Worm (Caenorhabditis elegans): ENCODE data around the gene kin-15.

kin-15 gene

ce11 chrII:9443522-9443921 is 10.0 kb upstream of the kin-15 start, which contains the start of gene chil-15:
Gene chil-15, minus strand, starts transcription at chrII:9443622.
- TF ChIP-seq B0310.2 (tag; optimal IDR thresholded peaks at IDR 0.05) (no peak), sea-1 (GFP tag; conservative IDR thresholded peaks at IDR 0.05) (no peak), F13C5.2 (tag; optimal IDR thresholded peaks at IDR 0.05) (no peak), ama-1 (optimal IDR thresholded peaks at IDR 0.05) (no peak), scrt-1 (GFP tag; IDR thresholded peaks at IDR 0.05) (no peak)

- TF ChIP-seq F13C5.2 (tag; optimal IDR thresholded peaks at IDR 0.05) (no peak), ceh-36 (tag; optimal IDR thresholded peaks at IDR 0.05) (no peak), ets-7 (tag; optimal IDR thresholded peaks at IDR 0.05) (no peak), tbx-37 (GFP tag; conservative IDR thresholded peaks at IDR 0.05) (no peak), tbx-11 (GFP tag; IDR thresholded peaks at IDR 0.05) (no peak), pes-1 (GFP tag; IDR thresholded peaks at IDR 0.05) (no peak), ama-1 (optimal IDR thresholded peaks at IDR 0.05) (no peak), ceh-13 (GFP tag; optimal IDR thresholded peaks at IDR 0.05) (no peak), scrt-1 (GFP tag; IDR thresholded peaks at IDR 0.05) (no peak), flt-1 (GFP tag; IDR thresholded peaks at IDR 0.05) (no peak), aly-1 (tag; optimal IDR thresholded peaks at IDR 0.05) (no peak), hmbx-1 (tag; optimal IDR thresholded peaks at IDR 0.05) (no peak), B0310.2 (tag; optimal IDR thresholded peaks at IDR 0.05) (no peak), tra-4 (tag; optimal IDR thresholded peaks at IDR 0.05) (no peak), hmg-4 (GFP tag; optimal IDR thresholded peaks at IDR 0.05) (no peak), hnd-1 (tag; optimal IDR thresholded peaks at IDR 0.05) (no peak), sea-1 (GFP tag; conservative IDR thresholded peaks at IDR 0.05) (no peak)
These were observed 8.3 kb upstream of the kin-15 start, which contains the start of gene chil-16 for ce11 chrII:9441838-9442237. Gene chil-16, minus strand, starts transcription at chrII:9441938.

- TF ChIP-seq tbx-37 (GFP tag; conservative IDR thresholded peaks at IDR 0.05) (no peak), aly-1 (tag; optimal IDR thresholded peaks at IDR 0.05) (no peak), hnd-1 (tag; optimal IDR thresholded peaks at IDR 0.05) (no peak), tbx-11 (GFP tag; IDR thresholded peaks at IDR 0.05) (no peak), ceh-13 (GFP tag; optimal IDR thresholded peaks at IDR 0.05) (no peak), ama-1 (optimal IDR thresholded peaks at IDR 0.05) (no peak), B0310.2 (tag; optimal IDR thresholded peaks at IDR 0.05) (no peak), ceh-36 (tag; optimal IDR thresholded peaks at IDR 0.05) (no peak), tra-4 (tag; optimal IDR thresholded peaks at IDR 0.05) (no peak), F13C5.2 (tag; optimal IDR thresholded peaks at IDR 0.05) (no peak), pes-1 (GFP tag; IDR thresholded peaks at IDR 0.05) (no peak)
These were observed 6.6 kb upstream of the kin-15 start, which contains the start of gene chil-17 for ce11 chrII:9440060-9440459. Gene chil-17, minus strand, starts transcription at chrII:9440160.

- TF ChIP-seq hnd-1 (tag; optimal IDR thresholded peaks at IDR 0.05) (no peak), ama-1 (optimal IDR thresholded peaks at IDR 0.05) (no peak), scrt-1 (GFP tag; IDR thresholded peaks at IDR 0.05) (no peak)
These were observed 5.3 kb upstream of the kin-15 start for ce11 chrII:9438853-9439252.

ce11 chrII:9438227-9438626 is 4.7 kb upstream of the kin-15 start, which contains the start of gene chil-13:
Gene chil-13, minus strand, starts transcription at chrII:9438327.
- TF ChIP-seq F13C5.2 (tag; optimal IDR thresholded peaks at IDR 0.05) (no peak), ama-1 (optimal IDR thresholded peaks at IDR 0.05) (no peak), tra-4 (tag; optimal IDR thresholded peaks at IDR 0.05) (no peak), pes-1 (GFP tag; IDR thresholded peaks at IDR 0.05) (no peak), hnd-1 (tag; optimal IDR thresholded peaks at IDR 0.05) (no peak), B0310.2 (tag; optimal IDR thresholded peaks at IDR 0.05) (no peak), hmbx-1 (tag; optimal IDR thresholded peaks at IDR 0.05) (no peak), ceh-13 (GFP tag; optimal IDR thresholded peaks at IDR 0.05) (no peak), tbx-11 (GFP tag; IDR thresholded peaks at IDR 0.05) (no peak), aly-1 (tag; optimal IDR thresholded peaks at IDR 0.05) (no peak), ceh-36 (tag; optimal IDR thresholded peaks at IDR 0.05) (no peak), hmg-4 (GFP tag; optimal IDR thresholded peaks at IDR 0.05) (no peak), sea-1 (GFP tag; conservative IDR thresholded peaks at IDR 0.05) (no peak), scrt-1 (GFP tag; IDR thresholded peaks at IDR 0.05) (no peak), tbx-37 (GFP tag; conservative IDR thresholded peaks at IDR 0.05) (no peak), ets-7 (tag; optimal IDR thresholded peaks at IDR 0.05) (no peak), flt-1 (GFP tag; IDR thresholded peaks at IDR 0.05) (no peak)

ce11 chrII:9436009-9436408 is 2.5 kb upstream of the kin-15 start, which contains the start of gene kin-16:
Gene kin-16, minus strand, starts transcription at chrII:9436109.
- TF ChIP-seq tra-4 (tag; optimal IDR thresholded peaks at IDR 0.05) (no peak), hnd-1 (tag; optimal IDR thresholded peaks at IDR 0.05) (no peak), hmbx-1 (tag; optimal IDR thresholded peaks at IDR 0.05) (no peak), ceh-13 (GFP tag; optimal IDR thresholded peaks at IDR 0.05) (no peak)

- TF ChIP-seq scrt-1 (GFP tag; IDR thresholded peaks at IDR 0.05) (no peak), tra-4 (tag; optimal IDR thresholded peaks at IDR 0.05) (no peak), F13C5.2 (tag; optimal IDR thresholded peaks at IDR 0.05) (no peak), ceh-13 (GFP tag; optimal IDR thresholded peaks at IDR 0.05) (no peak), B0310.2 (tag; optimal IDR thresholded peaks at IDR 0.05) (no peak), ama-1 (optimal IDR thresholded peaks at IDR 0.05) (no peak), ceh-36 (tag; optimal IDR thresholded peaks at IDR 0.05) (no peak)
These were observed 2.4 kb downstream of the kin-15 start for ce11 chrII:9431119-9431518.

DNA sequence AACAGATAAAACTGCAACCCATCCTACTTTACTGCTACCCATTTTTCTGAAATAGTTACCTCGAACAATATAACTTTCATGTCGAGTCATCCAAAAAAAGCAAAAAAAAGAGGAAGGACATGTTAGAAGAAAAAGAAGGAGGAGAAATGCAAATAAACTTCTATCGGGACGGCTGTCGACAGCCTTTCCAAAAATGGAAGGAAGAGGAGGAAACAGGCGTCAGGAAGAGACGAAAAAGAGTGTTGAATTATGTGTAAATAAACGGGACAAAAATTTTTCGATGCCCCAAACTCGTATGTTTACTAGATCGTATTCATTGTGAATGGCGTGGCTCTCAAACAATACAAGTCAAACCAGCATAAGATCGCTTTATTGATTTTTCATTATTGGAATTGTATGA is 5.9 kb downstream of the kin-15 start, which contains the start of gene M176.5:
M176.5 (minus strand) TSS at position 101 of the 400 bp plus-strand sequence.
- no peak for TF ChIP-seq hmbx-1 (tag; optimal IDR thresholded peaks at IDR 0.05)
- TF ChIP-seq B0310.2 (tag; optimal IDR thresholded peaks at IDR 0.05): no peak
- no peak for TF ChIP-seq ceh-13 (GFP tag; optimal IDR thresholded peaks at IDR 0.05)
- TF ChIP-seq hmg-4 (GFP tag; optimal IDR thresholded peaks at IDR 0.05): no peak
- no peak for TF ChIP-seq tra-4 (tag; optimal IDR thresholded peaks at IDR 0.05)
- TF ChIP-seq scrt-1 (GFP tag; IDR thresholded peaks at IDR 0.05): no peak
- TF ChIP-seq aly-1 (tag; optimal IDR thresholded peaks at IDR 0.05): no peak
- no peak for TF ChIP-seq pes-1 (GFP tag; IDR thresholded peaks at IDR 0.05)
- no peak for TF ChIP-seq flt-1 (GFP tag; IDR thresholded peaks at IDR 0.05)
- TF ChIP-seq sea-1 (GFP tag; conservative IDR thresholded peaks at IDR 0.05): no peak

Data from whole organism, early embryonic.